Fruit fly (Drosophila melanogaster) whole organism, embryonic: Measurements from ENCODE around the gene CG45488.

Experiments
- Awh ChIP-seq: fragments of 200-800 bp; sonication (Bioruptor generic); IDR thresholded peaks from 2 replicates; pipeline ENCODE4, ENCODE4 v1.3.6; 2022; ENCODE audit warnings: missing biosample characterization, missing genetic modification characterization
- CG1024 ChIP-seq: fragments of 200-800 bp; sonication (Bioruptor generic); IDR thresholded peaks from 2 replicates; pipeline ENCODE4 v1.3.6; 2022; ENCODE audit warnings: missing biosample characterization, missing genetic modification characterization
- CG10321 ChIP-seq: fragments of 200-800 bp; sonication (Bioruptor generic); IDR thresholded peaks from 2 replicates; pipeline ENCODE4 v1.3.6; 2022; ENCODE audit warnings: missing biosample characterization, missing genetic modification characterization
- CG10431 ChIP-seq: fragments of 200-800 bp; sonication (Bioruptor generic); optimal IDR thresholded peaks from 3 replicates; lab custom pipeline; 2018; ENCODE audit warnings: missing biosample characterization, mild to moderate bottlenecking, missing genetic modification characterization
- CG10462 ChIP-seq: fragments of 200-800 bp; sonication (Bioruptor generic); optimal IDR thresholded peaks from 2 replicates; lab custom pipeline; 2016; ENCODE audit warnings: missing biosample characterization, missing genetic modification characterization
- CG10979 ChIP-seq: fragments of 200-800 bp; sonication (Bioruptor generic); optimal IDR thresholded peaks from 2 replicates; lab custom pipeline; 2018; ENCODE audit warnings: missing biosample characterization, mild to moderate bottlenecking, missing genetic modification characterization, moderate library complexity
- CG11247 ChIP-seq: fragments of 200-800 bp; sonication (Bioruptor generic); IDR thresholded peaks from 2 replicates; pipeline ENCODE4 v1.3.6; 2022; ENCODE audit warnings: missing biosample characterization, missing genetic modification characterization
- CG13775 ChIP-seq: fragments of 200-800 bp; sonication (Bioruptor generic); optimal IDR thresholded peaks from 3 replicates; lab custom pipeline; 2017; ENCODE audit warnings: missing biosample characterization, mild to moderate bottlenecking, missing genetic modification characterization
- CG14667 ChIP-seq: fragments of 200-800 bp; sonication (Bioruptor generic); IDR thresholded peaks from 2 replicates; pipeline ENCODE4 v1.3.6; 2022; ENCODE audit warnings: missing biosample characterization, missing genetic modification characterization
- CG14710 ChIP-seq: fragments of 200-800 bp; sonication (Bioruptor generic); optimal IDR thresholded peaks from 3 replicates; lab custom pipeline; 2019; ENCODE audit warnings: missing biosample characterization, mild to moderate bottlenecking, missing genetic modification characterization, moderate library complexity
- CG15514 ChIP-seq: fragments of 200-800 bp; sonication (Bioruptor generic); optimal IDR thresholded peaks from 3 replicates; lab custom pipeline; 2017; ENCODE audit warnings: missing biosample characterization, missing genetic modification characterization, mild to moderate bottlenecking, moderate library complexity, missing genetic modification reagents
- CG17359 ChIP-seq: fragments of 200-800 bp; sonication (Bioruptor generic); optimal IDR thresholded peaks from 3 replicates; lab custom pipeline; 2018; ENCODE audit warnings: missing biosample characterization, mild to moderate bottlenecking, missing genetic modification characterization, moderate library complexity
- CG17361 ChIP-seq: fragments of 200-800 bp; sonication (Bioruptor generic); IDR thresholded peaks from 3 replicates; pipeline ENCODE4 v1.3.6; 2022; ENCODE audit warnings: missing biosample characterization, missing genetic modification characterization
- CG17912 ChIP-seq: fragments of 200-800 bp; sonication (Bioruptor generic); optimal IDR thresholded peaks from 2 replicates; lab custom pipeline; 2018; ENCODE audit warnings: missing biosample characterization, mild to moderate bottlenecking, missing genetic modification characterization
- CG30020 ChIP-seq: fragments of 200-800 bp; optimal IDR thresholded peaks from 2 replicates; lab custom pipeline; 2019; ENCODE audit warnings: missing biosample characterization, mild to moderate bottlenecking, missing genetic modification characterization, moderate library complexity
- CG3847 ChIP-seq: fragments of 200-800 bp; sonication (Bioruptor generic); IDR thresholded peaks from 2 replicates; pipeline ENCODE4 v1.3.6; 2022; ENCODE audit warnings: missing biosample characterization, missing genetic modification characterization
- CG4360 ChIP-seq: fragments of 200-800 bp; sonication (Bioruptor generic); IDR thresholded peaks from 2 replicates; pipeline ENCODE4 v1.3.6; 2022; ENCODE audit warnings: missing biosample characterization, missing genetic modification characterization
- CG4424 ChIP-seq: fragments of 200-800 bp; sonication (Bioruptor generic); optimal IDR thresholded peaks from 3 replicates; lab custom pipeline; 2016; ENCODE audit warnings: missing biosample characterization, missing genetic modification characterization
- CG7556 ChIP-seq: fragments of 200-800 bp; sonication (Bioruptor generic); optimal IDR thresholded peaks from 2 replicates; lab custom pipeline; 2017; ENCODE audit warnings: missing biosample characterization, mild to moderate bottlenecking, missing genetic modification characterization
- CG8281 ChIP-seq: fragments of 200-800 bp; sonication (Bioruptor generic); optimal IDR thresholded peaks from 2 replicates; lab custom pipeline; 2018; ENCODE audit warnings: missing biosample characterization, mild to moderate bottlenecking, missing genetic modification characterization, moderate library complexity
- Dip3 ChIP-seq: fragments of 200-800 bp; sonication (Bioruptor generic); optimal IDR thresholded peaks from 3 replicates; lab custom pipeline; 2016; ENCODE audit warnings: missing biosample characterization, missing genetic modification characterization
- Ets97D ChIP-seq: fragments of 200-800 bp; sonication (Bioruptor generic); optimal IDR thresholded peaks from 3 replicates; lab custom pipeline; 2016; ENCODE audit warnings: missing biosample characterization, missing genetic modification characterization
- HmgD ChIP-seq: fragments of 200-800 bp; sonication (Bioruptor generic); optimal IDR thresholded peaks from 3 replicates; lab custom pipeline; 2016; ENCODE audit warnings: missing biosample characterization, missing genetic modification characterization
- Hsf ChIP-seq: fragments of 200-800 bp; sonication (Bioruptor generic); optimal IDR thresholded peaks from 3 replicates; lab custom pipeline; 2016; ENCODE audit warnings: missing biosample characterization, missing genetic modification characterization
- Oaz ChIP-seq: fragments of 200-800 bp; sonication (Bioruptor generic); IDR thresholded peaks from 2 replicates; pipeline ENCODE4 v1.3.6; 2022; ENCODE audit warnings: missing biosample characterization, missing genetic modification characterization
- Optix ChIP-seq: fragments of 200-800 bp; sonication (Bioruptor generic); IDR thresholded peaks from 3 replicates; pipeline ENCODE4 v1.3.6; 2022; ENCODE audit warnings: missing biosample characterization, missing genetic modification characterization
- Sox100B ChIP-seq: fragments of 200-800 bp; sonication (Bioruptor generic); optimal IDR thresholded peaks from 3 replicates; lab custom pipeline; 2018; ENCODE audit warnings: missing biosample characterization, mild to moderate bottlenecking, missing genetic modification characterization
- Sox102F ChIP-seq: fragments of 200-800 bp; sonication (Bioruptor generic); optimal IDR thresholded peaks from 2 replicates; lab custom pipeline; 2018; ENCODE audit warnings: missing biosample characterization, mild to moderate bottlenecking, missing genetic modification characterization, moderate library complexity
- Sry-β ChIP-seq: fragments of 200-800 bp; sonication (Bioruptor generic); optimal IDR thresholded peaks from 2 replicates; lab custom pipeline; 2018; ENCODE audit warnings: missing biosample characterization, mild to moderate bottlenecking, missing genetic modification characterization, moderate library complexity
- TFAM ChIP-seq: fragments of 200-800 bp; sonication (Bioruptor generic); optimal IDR thresholded peaks from 2 replicates; lab custom pipeline; 2017; ENCODE audit warnings: missing biosample characterization, missing genetic modification characterization, inconsistent platforms
- bowl ChIP-seq: fragments of 200-800 bp; sonication (Bioruptor generic); IDR thresholded peaks from 2 replicates; pipeline ENCODE4 v1.3.6; 2022; ENCODE audit warnings: missing biosample characterization, missing genetic modification characterization
- chif ChIP-seq, 2 experiments: fragments of 200-800 bp; sonication (Bioruptor generic); optimal IDR thresholded peaks; 3 replicates each; lab custom pipeline; 2016; ENCODE audit warnings: missing biosample characterization in 2 of 2, missing genetic modification characterization in 2 of 2
- chinmo ChIP-seq: fragments of 200-800 bp; sonication (Bioruptor generic); IDR thresholded peaks from 4 replicates; pipeline ENCODE4 v1.3.6; 2022; ENCODE audit warnings: missing biosample characterization, missing genetic modification characterization; ENCODE audit not compliant: partially characterized antibody
- dati ChIP-seq: fragments of 200-800 bp; sonication (Bioruptor generic); IDR thresholded peaks from 2 replicates; pipeline ENCODE4 v1.3.6; 2022; ENCODE audit warnings: missing biosample characterization, missing genetic modification characterization
- ewg ChIP-seq: fragments of 200-800 bp; sonication (Bioruptor generic); optimal IDR thresholded peaks from 3 replicates; lab custom pipeline; 2017; ENCODE audit warnings: mild to moderate bottlenecking, missing biosample characterization, missing genetic modification reagents, missing genetic modification characterization
- fu2 ChIP-seq: fragments of 200-800 bp; sonication (Bioruptor generic); optimal IDR thresholded peaks from 2 replicates; lab custom pipeline; 2016; ENCODE audit warnings: missing biosample characterization, missing genetic modification characterization
- her ChIP-seq: fragments of 200-800 bp; sonication (Bioruptor generic); optimal IDR thresholded peaks from 2 replicates; lab custom pipeline; 2016; ENCODE audit warnings: missing biosample characterization, missing genetic modification characterization
- ind ChIP-seq: fragments of 200-800 bp; sonication (Bioruptor generic); optimal IDR thresholded peaks from 3 replicates; lab custom pipeline; 2016; ENCODE audit warnings: missing biosample characterization, missing genetic modification characterization
- lmd ChIP-seq: fragments of 200-800 bp; sonication (Bioruptor generic); IDR thresholded peaks from 2 replicates; pipeline ENCODE4 v1.3.6; 2022; ENCODE audit warnings: missing biosample characterization, missing genetic modification characterization
- org-1 ChIP-seq: fragments of 200-800 bp; sonication (Bioruptor generic); optimal IDR thresholded peaks from 2 replicates; lab custom pipeline; 2017; ENCODE audit warnings: missing biosample characterization, missing genetic modification characterization
- phol ChIP-seq: fragments of 200-800 bp; sonication (Bioruptor generic); optimal IDR thresholded peaks from 3 replicates; lab custom pipeline; 2018; ENCODE audit warnings: missing biosample characterization, mild to moderate bottlenecking, missing genetic modification characterization, moderate library complexity
- pum ChIP-seq: fragments of 200-800 bp; sonication (Bioruptor generic); optimal IDR thresholded peaks from 2 replicates; lab custom pipeline; 2016; ENCODE audit warnings: missing biosample characterization, missing genetic modification characterization
- sens ChIP-seq: fragments of 200-800 bp; sonication (Bioruptor generic); peaks from one replicate; lab custom pipeline; 2016; ENCODE audit warnings: missing biosample characterization, missing genetic modification characterization
- sens-2 ChIP-seq: fragments of 200-800 bp; sonication (Bioruptor generic); IDR thresholded peaks from 2 replicates; pipeline ENCODE4 v1.3.6; 2022; ENCODE audit warnings: missing biosample characterization, missing genetic modification characterization
- slou ChIP-seq: fragments of 200-800 bp; sonication (Bioruptor generic); optimal IDR thresholded peaks from 3 replicates; lab custom pipeline; 2016; ENCODE audit warnings: missing biosample characterization, missing genetic modification characterization
- sob ChIP-seq: fragments of 200-800 bp; sonication (Bioruptor generic); IDR thresholded peaks from 2 replicates; pipeline ENCODE4 v1.3.6; 2022; ENCODE audit warnings: missing biosample characterization, missing genetic modification characterization
- sqz ChIP-seq: fragments of 200-800 bp; sonication (Bioruptor generic); optimal IDR thresholded peaks from 3 replicates; lab custom pipeline; 2018; ENCODE audit warnings: missing biosample characterization, mild to moderate bottlenecking, missing genetic modification characterization
- tx ChIP-seq: fragments of 200-800 bp; sonication (Bioruptor generic); optimal IDR thresholded peaks from 2 replicates; lab custom pipeline; 2016; ENCODE audit warnings: missing biosample characterization, missing genetic modification characterization
- vvl ChIP-seq: fragments of 200-800 bp; sonication (Bioruptor generic); IDR thresholded peaks from 2 replicates; pipeline ENCODE4 v1.3.6; 2022; ENCODE audit warnings: missing biosample characterization, missing genetic modification characterization
- wor ChIP-seq: fragments of 200-800 bp; sonication (Bioruptor generic); IDR thresholded peaks from 2 replicates; pipeline ENCODE4 v1.3.6; 2022; ENCODE audit warnings: missing biosample characterization, missing genetic modification characterization

The CG45488 gene

dm6 chrX:19886936-19887934 is 33.0 kb downstream of the CG45488 start (continued):
- TF ChIP-seq CG17912 = no peak
- TF ChIP-seq ind = no peak
- 0 out of 3 replicates have a peak, but pooled peaks have one; percentile 17 for TF ChIP-seq CG17361 (GFP tag; lab: Robert Waterston, UW)
- TF ChIP-seq CG10431 (GFP tag; lab: Kevin White, UChicago) = no peak
- no peak for TF ChIP-seq her (GFP tag; lab: Kevin White, UChicago)
- no peak for TF ChIP-seq Oaz (GFP tag; lab: Robert Waterston, UW)
- no peak for TF ChIP-seq CG1024 (GFP tag; lab: Robert Waterston, UW)
- no peak for TF ChIP-seq phol (tag; lab: Kevin White, UChicago)
- no peak for TF ChIP-seq Optix (GFP tag; lab: Robert Waterston, UW)
- no peak for TF ChIP-seq CG11247
- TF ChIP-seq Sox102F (GFP tag; lab: Kevin White, UChicago) = no peak
- no peak for TF ChIP-seq pum
- TF ChIP-seq CG8281 (tag; lab: Kevin White, UChicago) = no peak
- TF ChIP-seq Sry-β = peak; percentile 42
- TF ChIP-seq lmd = no peak
- no peak for TF ChIP-seq CG10462 (GFP tag; lab: Kevin White, UChicago)
- no peak for TF ChIP-seq sob (GFP tag; lab: Robert Waterston, UW)
- no peak for TF ChIP-seq chif (GFP tag; optimal IDR thresholded peaks at IDR 0.05; lab: Kevin White, UChicago)
- no peak for TF ChIP-seq Sox100B (GFP tag; lab: Kevin White, UChicago)
- TF ChIP-seq TFAM (GFP tag; lab: Kevin White, UChicago) = no peak
- TF ChIP-seq CG10321 (GFP tag; lab: Robert Waterston, UW) = no peak
- peak; percentile 92 for TF ChIP-seq chinmo (GFP tag; lab: Robert Waterston, UW)
- TF ChIP-seq sens-2 = no peak
- 0 out of 2 replicates have a peak, but pooled peaks have one; percentile 22 for TF ChIP-seq bowl (GFP tag; lab: Robert Waterston, UW)
- TF ChIP-seq Awh = no peak
- TF ChIP-seq Hsf = no peak
- TF ChIP-seq CG14667 = no peak
- TF ChIP-seq CG3847 (GFP tag; lab: Robert Waterston, UW) = peak; percentile 25; the same call in 1 of the 2 replicates
- peak; percentile 67 for TF ChIP-seq sens (GFP tag; lab: Kevin White, UChicago)
- TF ChIP-seq fu2 (GFP tag; lab: Kevin White, UChicago) = no peak
- TF ChIP-seq CG15514 (GFP tag; lab: Kevin White, UChicago) = no peak
- TF ChIP-seq CG14710 = no peak
- TF ChIP-seq CG13775 (GFP tag; lab: Kevin White, UChicago) = no peak
- peak; percentile 17 for TF ChIP-seq CG17359 (tag; lab: Kevin White, UChicago)
- no peak for TF ChIP-seq Ets97D
- TF ChIP-seq vvl (GFP tag; lab: Robert Waterston, UW) = no peak; the same call in none of the 2 replicates
- no peak for TF ChIP-seq CG4424 (GFP tag; lab: Kevin White, UChicago)
- TF ChIP-seq dati = no peak
- TF ChIP-seq CG10979 (tag; lab: Kevin White, UChicago) = no peak
- no peak for TF ChIP-seq CG30020
- no peak for TF ChIP-seq wor
- TF ChIP-seq sqz (GFP tag; lab: Kevin White, UChicago) = peak; percentile 59
- no peak for TF ChIP-seq ewg (GFP tag; lab: Kevin White, UChicago)
- TF ChIP-seq org-1 (GFP tag; lab: Kevin White, UChicago) = no peak
- no peak for TF ChIP-seq tx (GFP tag; lab: Kevin White, UChicago)
- no peak for TF ChIP-seq Dip3 (GFP tag; lab: Kevin White, UChicago)
- no peak; the same call in 1 of the 2 replicates for TF ChIP-seq CG4360 (GFP tag; lab: Robert Waterston, UW)
- peak; percentile 27 for TF ChIP-seq CG7556
- no peak for TF ChIP-seq HmgD
- no peak for TF ChIP-seq slou (GFP tag; lab: Kevin White, UChicago)
